Fruit fly (Drosophila melanogaster): Measurements from ENCODE around the gene CG1907.

- TF ChIP-seq tap (tag; optimal IDR thresholded peaks at IDR 0.05) (no peak), CG12104 (GFP tag; optimal IDR thresholded peaks at IDR 0.05) (no peak)
These were observed 10.7 kb upstream of the CG1907 start, which contains the start of gene Diedel2 for dm6 chr3R:29608177-29608576.
